Worm (Caenorhabditis elegans) whole organism, midembryonic: ENCODE data around the gene ant-1.3.

Experiments used
- T22C8.4 ChIP-seq: fragments of 200-800 bp; sonication (Bioruptor generic); IDR thresholded peaks from 2 replicates; pipeline ENCODE4 v1.3.6; 2022; ENCODE audit warnings: missing genetic modification characterization, missing compliant biosample characterization
- cog-1 ChIP-seq: sonication (generic microtip); optimal IDR thresholded peaks from 2 replicates; lab custom pipeline; 2016; ENCODE audit warnings: missing genetic modification characterization, missing compliant biosample characterization
- flt-1 ChIP-seq: fragments of 200-800 bp; sonication (Bioruptor generic); IDR thresholded peaks from 2 replicates; pipeline ENCODE4 v1.3.6; 2022; ENCODE audit warnings: missing genetic modification characterization, missing compliant biosample characterization
- klf-2 ChIP-seq: fragments of 200-800 bp; sonication (Bioruptor generic); conservative IDR thresholded peaks from 2 replicates; pipeline ENCODE4 v1.3.6; 2022; ENCODE audit warnings: missing genetic modification reagents, missing genetic modification characterization, missing compliant biosample characterization
- tab-1 ChIP-seq: fragments of 200-800 bp; sonication (Bioruptor generic); IDR thresholded peaks from 2 replicates; pipeline ENCODE4 v1.3.6; 2022; ENCODE audit warnings: missing genetic modification characterization, missing compliant biosample characterization

DNA sequence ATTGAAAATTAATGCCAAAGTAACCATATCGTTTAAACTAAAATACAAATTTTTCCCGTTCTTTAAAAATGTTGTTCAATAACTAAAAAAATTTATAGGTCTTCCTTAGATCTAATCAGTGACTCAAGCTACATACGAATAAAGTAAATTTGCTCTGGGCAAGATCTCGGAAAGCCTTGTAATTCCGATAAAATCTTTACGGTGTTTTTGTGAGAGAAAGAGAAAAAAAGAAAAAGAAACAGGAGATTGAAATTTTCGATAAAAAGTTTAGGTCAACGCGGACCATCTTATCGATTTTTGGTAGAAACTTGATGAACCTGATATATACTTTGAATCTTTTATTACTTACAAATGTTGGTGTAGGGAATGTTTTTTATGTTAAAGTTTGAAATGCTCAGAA, 14.1 kb upstream of the ant-1.3 start:
- no peak for TF ChIP-seq klf-2 (GFP tag; lab: Robert Waterston, UW)
- TF ChIP-seq flt-1 (GFP tag; lab: Robert Waterston, UW): no peak
- no peak for TF ChIP-seq cog-1 (tag; lab: Kevin White, UChicago)
- TF ChIP-seq tab-1 (GFP tag; lab: Robert Waterston, UW): no peak
- TF ChIP-seq T22C8.4 (GFP tag; lab: Robert Waterston, UW): no peak
